Fruit fly (Drosophila melanogaster): Measurements from ENCODE around the gene Pmi.
A peak's percentile ranks its signal among the peaks of the same experiment; 100 is the strongest.

The Pmi gene

DNA sequence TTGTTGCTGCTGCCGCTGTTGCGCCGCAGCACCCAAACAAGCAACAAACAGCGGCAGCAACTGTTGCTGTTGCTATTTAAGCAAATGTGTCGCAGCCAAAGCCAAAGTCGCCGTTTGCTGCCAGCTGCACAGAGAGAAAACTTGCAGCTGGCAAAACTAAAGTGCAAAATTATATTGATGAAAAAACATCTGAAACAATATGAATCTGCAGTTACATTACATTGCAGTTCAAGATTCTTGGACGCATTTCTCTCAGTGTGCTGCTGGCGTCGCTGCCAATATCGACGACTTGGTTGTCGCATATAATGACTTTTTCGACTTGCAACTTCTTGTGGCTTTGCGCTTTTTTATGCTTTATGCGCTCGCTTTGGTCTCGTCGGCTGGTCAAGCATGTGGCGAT lies 54.4 kb downstream of the Pmi start (continued):
- no peak for TF ChIP-seq luna (GFP tag; optimal IDR thresholded peaks at IDR 0.05)
- no peak for TF ChIP-seq CG3995 (GFP tag; optimal IDR thresholded peaks at IDR 0.05)
- TF ChIP-seq az2 (GFP tag; optimal IDR thresholded peaks at IDR 0.05), result peak; percentile 31
- TF ChIP-seq gem (tag; optimal IDR thresholded peaks at IDR 0.05), result peak; percentile 31
- 0 out of 4 replicates have a peak, but pooled peaks have one; percentile 28 for TF ChIP-seq Gug (GFP tag; IDR thresholded peaks at IDR 0.05)
- peak; percentile 51; the same call in 1 of the 3 replicates for TF ChIP-seq ken (GFP tag; IDR thresholded peaks at IDR 0.05)
- no peak for TF ChIP-seq Fer1 (GFP tag; optimal IDR thresholded peaks at IDR 0.05)
- peak; percentile 38; the same call in 1 of the 2 replicates for TF ChIP-seq sens-2 (GFP tag; IDR thresholded peaks at IDR 0.05)
- TF ChIP-seq CG14667 (GFP tag; IDR thresholded peaks at IDR 0.05), result no peak
- TF ChIP-seq Ssrp (tag; optimal IDR thresholded peaks at IDR 0.05), result peak; percentile 3
- no peak for TF ChIP-seq CG2678 (tag; optimal IDR thresholded peaks at IDR 0.05)
- TF ChIP-seq sisA (GFP tag; IDR thresholded peaks at IDR 0.05), result peak; percentile 36; the same call in 1 of the 2 replicates
- no peak for TF ChIP-seq CG6791 (GFP tag; IDR thresholded peaks at IDR 0.05; ENCODE audit: partially characterized antibody)
- no peak for TF ChIP-seq TFAM (GFP tag; optimal IDR thresholded peaks at IDR 0.05)
- no peak for TF ChIP-seq Poxn (GFP tag; IDR thresholded peaks at IDR 0.05)
- TF ChIP-seq Hr78 (GFP tag; optimal IDR thresholded peaks at IDR 0.05), result no peak
- peak in 1 of 2 experiments; percentile 22 for TF ChIP-seq Pdp1 (GFP tag; optimal IDR thresholded peaks at IDR 0.05)
- peak; percentile 26 for TF ChIP-seq CG8944 (GFP tag; optimal IDR thresholded peaks at IDR 0.05)
- no peak for TF ChIP-seq CG17186 (GFP tag; optimal IDR thresholded peaks at IDR 0.05)
- TF ChIP-seq CG34422 (GFP tag; IDR thresholded peaks at IDR 0.05), result 0 out of 3 replicates have a peak, but pooled peaks have one; percentile 7
- peak; percentile 70 for TF ChIP-seq Med (GFP tag)
- TF ChIP-seq CG9876 (GFP tag; optimal IDR thresholded peaks at IDR 0.05), result no peak
- peak; percentile 63 for TF ChIP-seq sens (GFP tag)
- 0 out of 3 replicates have a peak, but pooled peaks have one; percentile 23 for TF ChIP-seq H15 (GFP tag; IDR thresholded peaks at IDR 0.05)
- TF ChIP-seq Camta (GFP tag; optimal IDR thresholded peaks at IDR 0.05), result no peak
- TF ChIP-seq esg (GFP tag; conservative IDR thresholded peaks at IDR 0.05), result no peak
- TF ChIP-seq CG13775 (GFP tag; optimal IDR thresholded peaks at IDR 0.05), result no peak
- TF ChIP-seq Mrtf (GFP tag; IDR thresholded peaks at IDR 0.05), result no peak
- TF ChIP-seq CG10959 (GFP tag; IDR thresholded peaks at IDR 0.05), result 0 out of 2 replicates have a peak, but pooled peaks have one; percentile 17
- TF ChIP-seq dmrt11E (tag; optimal IDR thresholded peaks at IDR 0.05), result peak; percentile 40
- peak; percentile 31; the same call in 1 of the 3 replicates for TF ChIP-seq tgo (GFP tag; IDR thresholded peaks at IDR 0.05)
- TF ChIP-seq Ptx1 (GFP tag; IDR thresholded peaks at IDR 0.05), result peak; percentile 19; the same call in 1 of the 2 replicates
- TF ChIP-seq CG2875 (GFP tag; optimal IDR thresholded peaks at IDR 0.05), result peak; percentile 2
- 0 out of 2 replicates have a peak, but pooled peaks have one; percentile 6 for TF ChIP-seq slbo (GFP tag; IDR thresholded peaks at IDR 0.05)
- TF ChIP-seq CG12769 (tag; optimal IDR thresholded peaks at IDR 0.05), result no peak
- TF ChIP-seq row (GFP tag; IDR thresholded peaks at IDR 0.05), result peak; percentile 43
- no peak for TF ChIP-seq CG15269 (tag; optimal IDR thresholded peaks at IDR 0.05)
- peak; percentile 24 for TF ChIP-seq dmrt99B (tag; optimal IDR thresholded peaks at IDR 0.05)
- no peak for TF ChIP-seq org-1 (GFP tag; optimal IDR thresholded peaks at IDR 0.05)
- no peak for TF ChIP-seq CG14965 (GFP tag; optimal IDR thresholded peaks at IDR 0.05; ENCODE audit: borderline replicate concordance)
- TF ChIP-seq CG12942 (GFP tag; optimal IDR thresholded peaks at IDR 0.05), result peak; percentile 3
- peak in 1 of 2 experiments; percentile 4 for TF ChIP-seq Hr51 (GFP tag; optimal IDR thresholded peaks at IDR 0.05)
- no peak for TF ChIP-seq Kr (GFP tag; optimal IDR thresholded peaks at IDR 0.05)
- TF ChIP-seq ind (GFP tag; optimal IDR thresholded peaks at IDR 0.05), result peak; percentile 12
- no peak for TF ChIP-seq h (optimal IDR thresholded peaks at IDR 0.05)
- peak; percentile 3 for TF ChIP-seq phol (tag; optimal IDR thresholded peaks at IDR 0.05)
- TF ChIP-seq nom (GFP tag; optimal IDR thresholded peaks at IDR 0.05), result peak; percentile 22
- peak; percentile 22 for TF ChIP-seq Oli (tag; optimal IDR thresholded peaks at IDR 0.05)
- no peak for TF ChIP-seq Hr39 (optimal IDR thresholded peaks at IDR 0.05)
- TF ChIP-seq CG17328 (GFP tag; IDR thresholded peaks at IDR 0.05), result peak; percentile 55
- TF ChIP-seq CG1647 (GFP tag; optimal IDR thresholded peaks at IDR 0.05), result no peak

Measured in whole organism, embryonic.